Worm (Caenorhabditis elegans) whole organism, L1 larva: ENCODE data around the gene ZK673.11.

Experiments used
- C04F5.9 ChIP-seq: sonication (generic microtip); optimal IDR thresholded peaks from 2 replicates; lab custom pipeline; 2016; ENCODE audit warnings: missing genetic modification characterization, missing compliant biosample characterization
- alr-1 ChIP-seq: fragments of 200-800 bp; sonication (Bioruptor generic); optimal IDR thresholded peaks from 2 replicates; lab custom pipeline; 2018; ENCODE audit warnings: borderline replicate concordance, mild to moderate bottlenecking, missing genetic modification characterization, missing compliant biosample characterization
- aly-2 ChIP-seq: fragments of 150-350 bp; optimal IDR thresholded peaks from 2 replicates; lab custom pipeline; 2014; ENCODE audit warnings: missing biosample characterization, missing genetic modification characterization
- blmp-1 ChIP-seq: fragments of 150-350 bp; optimal IDR thresholded peaks from 2 replicates; lab custom pipeline; 2014; ENCODE audit warnings: missing biosample characterization, missing genetic modification characterization
- ceh-88 ChIP-seq: fragments of 200-800 bp; sonication (Bioruptor generic); IDR thresholded peaks from 2 replicates; pipeline ENCODE4 v1.3.6; 2022; ENCODE audit warnings: missing genetic modification characterization, missing compliant biosample characterization
- ceh-90 ChIP-seq: sonication (generic microtip); optimal IDR thresholded peaks from 2 replicates; lab custom pipeline; 2016; ENCODE audit warnings: missing genetic modification characterization, missing compliant biosample characterization
- dpl-1 ChIP-seq, 3 experiments: fragments of 150-350 bp in 2 of 3; sonication (generic microtip) in 1 of 3; optimal IDR thresholded peaks; 2 replicates each; lab custom pipeline; 2014 to 2017; ENCODE audit warnings: missing biosample characterization in 3 of 3, missing genetic modification characterization in 3 of 3, missing genetic modification reagents in 3 of 3
- dsc-1 ChIP-seq: sonication (generic microtip); optimal IDR thresholded peaks from 2 replicates; lab custom pipeline; 2016; ENCODE audit warnings: mild to moderate bottlenecking, missing genetic modification characterization, missing compliant biosample characterization
- efl-1 ChIP-seq, 4 experiments: fragments of 150-350 bp; optimal IDR thresholded peaks in 3 of 4; peaks in 1 of 4; 1 replicate in 1 of 4; 2 replicates in 3 of 4; lab custom pipeline; 2014; ENCODE audit warnings: missing biosample characterization in 2 of 4, missing genetic modification characterization in 2 of 4, missing genetic modification reagents in 2 of 4
- egl-13 ChIP-seq: sonication (generic microtip); optimal IDR thresholded peaks from 2 replicates; lab custom pipeline; 2016; ENCODE audit warnings: missing genotype, missing genetic modification reagents, missing genetic modification characterization, missing compliant biosample characterization
- egl-27 ChIP-seq, 2 experiments: fragments of 150-350 bp in 1 of 2; sonication (generic microtip); optimal IDR thresholded peaks; 3 replicates each; lab custom pipeline; 2017 to 2018; ENCODE audit warnings: missing biosample characterization in 2 of 2, missing genetic modification characterization in 2 of 2, missing genetic modification reagents in 2 of 2
- elt-2 ChIP-seq: sonication (generic microtip); optimal IDR thresholded peaks from 2 replicates; lab custom pipeline; 2016; ENCODE audit warnings: missing genetic modification characterization, mild to moderate bottlenecking, inconsistent platforms, missing compliant biosample characterization, missing genetic modification reagents
- elt-3 ChIP-seq, 6 experiments: fragments of 150-350 bp in 1 of 6; sonication (generic microtip); optimal IDR thresholded peaks; 2 replicates each; lab custom pipeline; 2017 to 2018; ENCODE audit warnings: missing biosample characterization in 6 of 6, missing genetic modification characterization in 6 of 6, inconsistent platforms in 1 of 6
- fkh-10 ChIP-seq: sonication (generic microtip); optimal IDR thresholded peaks from 2 replicates; lab custom pipeline; 2017; ENCODE audit warnings: missing biosample characterization, missing genetic modification reagents, missing genetic modification characterization
- fkh-4 ChIP-seq: sonication (generic microtip); optimal IDR thresholded peaks from 2 replicates; lab custom pipeline; 2016; ENCODE audit warnings: missing compliant biosample characterization, missing genetic modification characterization, borderline replicate concordance
- hpl-2 ChIP-seq: fragments of 150-350 bp; optimal IDR thresholded peaks from 2 replicates; lab custom pipeline; 2014; ENCODE audit warnings: missing biosample characterization, missing genetic modification reagents, missing genetic modification characterization
- lin-14 ChIP-seq: fragments of 200-800 bp; sonication (Bioruptor generic); optimal IDR thresholded peaks from 2 replicates; lab custom pipeline; 2018; ENCODE audit warnings: mild to moderate bottlenecking, missing genetic modification characterization, moderate library complexity, missing compliant biosample characterization
- lin-15B ChIP-seq: fragments of 150-350 bp; sonication (generic microtip); optimal IDR thresholded peaks from 3 replicates; lab custom pipeline; 2014; ENCODE audit warnings: missing biosample characterization, missing genetic modification characterization
- nhr-11 ChIP-seq: fragments of 150-350 bp; optimal IDR thresholded peaks from 2 replicates; lab custom pipeline; 2014; ENCODE audit warnings: missing biosample characterization, missing genetic modification characterization
- nhr-12 ChIP-seq: sonication (generic microtip); optimal IDR thresholded peaks from 2 replicates; lab custom pipeline; 2017; ENCODE audit warnings: missing biosample characterization, missing genetic modification characterization
- nhr-19 ChIP-seq: fragments of 200-800 bp; sonication (Bioruptor generic); conservative IDR thresholded peaks from 2 replicates; pipeline ENCODE4 v1.3.6; 2022; ENCODE audit warnings: missing genetic modification characterization, missing compliant biosample characterization
- nhr-237 ChIP-seq: fragments of 150-350 bp; optimal IDR thresholded peaks from 2 replicates; lab custom pipeline; 2014; ENCODE audit warnings: missing biosample characterization, missing genetic modification characterization
- nhr-71 ChIP-seq: sonication (generic microtip); optimal IDR thresholded peaks from 2 replicates; lab custom pipeline; 2016; ENCODE audit warnings: mild to moderate bottlenecking, missing genetic modification characterization, moderate library complexity, missing compliant biosample characterization
- nhr-84 ChIP-seq: sonication (generic microtip); optimal IDR thresholded peaks from 2 replicates; lab custom pipeline; 2017; ENCODE audit warnings: missing biosample characterization, missing genetic modification characterization
- nhr-85 ChIP-seq: sonication (generic microtip); peaks from one replicate; lab custom pipeline; 2016; ENCODE audit warnings: missing genetic modification characterization, inconsistent platforms, missing compliant biosample characterization
- nhr-90 ChIP-seq: sonication (generic microtip); optimal IDR thresholded peaks from 2 replicates; lab custom pipeline; 2016; ENCODE audit warnings: mild to moderate bottlenecking, missing genetic modification characterization, missing compliant biosample characterization; ENCODE audit not compliant: poor library complexity
- snu-23 ChIP-seq: sonication (generic microtip); optimal IDR thresholded peaks from 2 replicates; lab custom pipeline; 2016; ENCODE audit warnings: missing genetic modification characterization, missing compliant biosample characterization
- sptf-1 ChIP-seq: fragments of 150-350 bp; optimal IDR thresholded peaks from 2 replicates; lab custom pipeline; 2014; ENCODE audit warnings: missing biosample characterization, missing genetic modification characterization
- swsn-7 ChIP-seq: sonication (generic microtip); optimal IDR thresholded peaks from 2 replicates; lab custom pipeline; 2016; ENCODE audit warnings: missing genetic modification characterization, missing compliant biosample characterization
- unc-62 ChIP-seq: fragments of 150-350 bp; optimal IDR thresholded peaks from 2 replicates; lab custom pipeline; 2014; ENCODE audit warnings: missing biosample characterization, missing genetic modification reagents, missing genetic modification characterization
- vab-15 ChIP-seq: sonication (generic microtip); optimal IDR thresholded peaks from 2 replicates; lab custom pipeline; 2017; ENCODE audit warnings: missing genotype, mild to moderate bottlenecking, missing genetic modification characterization, missing compliant biosample characterization
- ztf-11 ChIP-seq, 2 experiments: sonication (generic microtip); optimal IDR thresholded peaks; 2 replicates each; lab custom pipeline; 2016 to 2017; ENCODE audit warnings: missing genetic modification characterization in 2 of 2, missing biosample characterization in 1 of 2, missing compliant biosample characterization in 1 of 2

ZK673.11 gene

DNA sequence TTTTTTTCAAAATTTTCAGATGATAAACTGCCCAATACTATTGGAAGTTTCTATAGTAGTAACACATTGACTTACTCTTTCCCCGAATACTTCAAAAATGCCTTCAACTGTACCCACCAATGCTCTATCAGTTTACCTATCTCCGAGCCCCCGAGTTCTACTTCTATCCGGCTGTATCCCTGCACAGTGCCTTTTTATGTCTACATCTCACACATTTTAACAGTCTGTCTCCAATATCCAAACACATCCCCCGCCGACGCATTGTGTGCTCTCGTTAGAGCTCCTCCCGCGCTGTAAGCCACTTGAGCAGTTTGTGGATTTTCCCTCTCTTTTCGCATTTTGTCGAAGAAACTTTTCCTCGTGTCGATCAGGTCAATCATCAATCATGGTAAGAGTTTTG is 9.5 kb downstream of the ZK673.11 start, which contains the start of gene tnc-2:
tnc-2 (plus strand) TSS at position 301 of the 400 bp plus-strand sequence.
- TF ChIP-seq elt-3 (tag; optimal IDR thresholded peaks at IDR 0.05; lab: Kevin White, UChicago) (no peak), egl-27 (tag; optimal IDR thresholded peaks at IDR 0.05; lab: Kevin White, UChicago) (no peak), lin-14 (GFP tag; lab: Kevin White, UChicago) (no peak), efl-1 (optimal IDR thresholded peaks at IDR 0.05; lab: Kevin White, UChicago) (no peak), efl-1 (GFP tag; optimal IDR thresholded peaks at IDR 0.05 in 1 of 2; lab: Kevin White, UChicago) (peak in 1 of 2 experiments; percentile 51), elt-2 (tag; lab: Kevin White, UChicago) (no peak)

DNA sequence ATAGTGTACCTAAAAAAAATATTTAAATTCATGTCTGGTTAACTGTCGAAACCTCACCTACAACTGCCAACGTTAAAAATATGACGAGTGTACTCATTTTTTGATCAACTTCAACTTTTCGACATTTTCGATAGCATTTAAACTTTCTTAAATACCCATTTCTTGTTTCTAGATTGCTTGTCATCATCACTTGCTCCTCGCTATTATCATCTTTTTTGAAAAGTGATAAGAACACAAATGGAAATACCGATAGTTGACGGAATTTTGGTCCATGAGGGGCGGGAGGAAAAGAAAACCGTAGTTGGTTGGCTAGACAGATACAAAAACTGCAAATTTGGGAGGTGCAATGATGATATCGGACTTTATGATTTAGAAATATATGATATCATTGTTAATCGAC is 13.1 kb downstream of the ZK673.11 start, which contains the start of gene clec-143:
clec-143 (minus strand) TSS at position 139 of the 400 bp plus-strand sequence.
- TF ChIP-seq nhr-11 (tag; lab: Kevin White, UChicago) (no peak), nhr-19 (GFP tag; lab: Robert Waterston, UW) (no peak), elt-2 (tag; lab: Kevin White, UChicago) (peak; percentile 57)

DNA sequence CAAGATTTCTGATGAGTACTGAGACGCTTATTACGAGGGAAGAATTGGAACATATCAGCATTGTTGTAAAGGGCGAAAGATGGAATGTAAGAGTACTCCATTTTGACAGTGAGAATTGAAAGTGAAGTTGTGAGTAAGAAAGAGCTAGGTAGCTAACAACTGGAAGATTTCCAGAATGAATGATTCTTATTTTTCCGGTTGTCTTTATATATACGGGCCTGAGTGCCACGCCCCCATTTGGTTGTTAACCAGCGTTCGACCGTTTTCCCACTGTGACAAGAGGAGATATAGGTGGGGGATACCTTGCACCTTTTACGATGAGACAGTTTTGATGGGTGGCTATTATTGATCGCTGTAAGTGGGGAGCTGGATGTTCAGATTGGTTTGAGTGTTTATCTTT is 14.2 kb downstream of the ZK673.11 start, which contains the start of gene ZK666.1:
ZK666.1 (minus strand) TSS at position 101 of the 400 bp plus-strand sequence.
- TF ChIP-seq dpl-1 (GFP tag; optimal IDR thresholded peaks at IDR 0.05; lab: Kevin White, UChicago) (no peak), nhr-11 (tag; lab: Kevin White, UChicago) (no peak), unc-62 (GFP tag; lab: Kevin White, UChicago) (no peak), nhr-85 (tag; lab: Kevin White, UChicago) (no peak), sptf-1 (no peak), nhr-84 (no peak), lin-14 (GFP tag; lab: Kevin White, UChicago) (no peak), nhr-237 (tag; lab: Kevin White, UChicago) (no peak), elt-3 (tag; optimal IDR thresholded peaks at IDR 0.05; lab: Kevin White, UChicago) (no peak)
- TF ChIP-seq, all 84 proteins: peak for 0

- TF ChIP-seq nhr-237 (tag; lab: Kevin White, UChicago) (no peak), fkh-4 (tag; lab: Kevin White, UChicago) (no peak)
These were observed 14.7 kb downstream of the ZK673.11 start, which contains the start of gene ZK666.2 for ce11 chrII:10471790-10472189. TSS of gene ZK666.2 (minus strand) at chrII:10471890.

DNA sequence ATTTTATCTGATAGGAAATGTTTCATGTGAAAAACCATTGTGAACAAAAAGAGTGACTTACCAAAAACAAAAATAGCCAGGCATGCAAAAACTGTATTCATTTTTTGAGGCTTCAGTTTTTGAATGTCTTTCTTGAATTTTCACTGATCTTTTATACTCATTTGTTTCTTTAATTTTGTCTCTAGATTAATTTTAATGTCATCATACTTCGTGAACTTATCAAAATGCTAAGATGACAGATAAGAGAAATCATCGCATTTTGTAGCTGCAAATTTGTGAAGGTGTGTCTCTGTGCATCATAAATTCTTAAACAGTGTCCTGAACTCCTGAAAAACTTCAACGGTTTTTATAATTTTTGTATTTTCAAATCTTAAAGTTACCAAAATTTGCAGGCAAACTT is 19.0 kb downstream of the ZK673.11 start, which contains the start of gene clec-58:
clec-58 (minus strand) TSS at position 101 of the 400 bp plus-strand sequence.
- TF ChIP-seq snu-23 (GFP tag; lab: Kevin White, UChicago): no peak
- TF ChIP-seq efl-1 (optimal IDR thresholded peaks at IDR 0.05; lab: Kevin White, UChicago): no peak
- TF ChIP-seq efl-1 (GFP tag; optimal IDR thresholded peaks at IDR 0.05 in 1 of 2; lab: Kevin White, UChicago): peak in 1 of 2 experiments; percentile 47

DNA sequence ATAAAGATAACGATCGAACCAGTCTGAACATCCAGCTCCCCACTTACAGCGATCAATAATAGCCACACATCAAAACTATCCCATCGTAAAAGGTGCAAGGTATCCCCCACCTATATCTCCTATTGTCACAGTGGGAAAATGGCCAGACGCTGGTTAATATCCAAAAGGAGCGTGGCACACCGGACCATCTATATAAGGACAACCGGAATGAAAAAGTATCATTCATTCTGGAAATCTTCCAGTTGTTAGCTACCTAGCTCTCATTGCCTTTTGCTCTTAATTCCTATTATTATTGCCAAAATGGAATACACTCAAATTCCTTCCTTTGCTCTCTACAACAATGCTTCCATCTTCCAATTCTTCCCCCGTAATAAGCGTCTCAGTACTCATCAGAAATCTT is 19.9 kb downstream of the ZK673.11 start, which contains the start of gene ZK666.4:
ZK666.4 (plus strand) TSS at position 301 of the 400 bp plus-strand sequence.
- TF ChIP-seq swsn-7: no peak
- no peak for TF ChIP-seq blmp-1 (tag; lab: Kevin White, UChicago)
- no peak for TF ChIP-seq hpl-2 (GFP tag; lab: Kevin White, UChicago)
- TF ChIP-seq C04F5.9 (tag; lab: Kevin White, UChicago): no peak
- no peak for TF ChIP-seq nhr-19 (GFP tag; lab: Robert Waterston, UW)
- no peak for TF ChIP-seq nhr-12 (tag; lab: Kevin White, UChicago)
- no peak for TF ChIP-seq alr-1 (tag; lab: Kevin White, UChicago)
- TF ChIP-seq dsc-1 (tag; lab: Kevin White, UChicago): no peak
- no peak for TF ChIP-seq ztf-11 (tag; optimal IDR thresholded peaks at IDR 0.05; lab: Kevin White, UChicago)

ce11 chrII:10479348-10479747 is 22.3 kb downstream of the ZK673.11 start, which contains the start of gene clec-59:
TSS of gene clec-59 (minus strand) at chrII:10479448.
- TF ChIP-seq ceh-90 (tag; lab: Kevin White, UChicago): no peak
- TF ChIP-seq vab-15: no peak
- TF ChIP-seq fkh-10 (GFP tag; lab: Kevin White, UChicago): no peak
- no peak for TF ChIP-seq egl-13 (tag; lab: Kevin White, UChicago)
- no peak for TF ChIP-seq lin-15B (tag; lab: Kevin White, UChicago)
- no peak for TF ChIP-seq aly-2 (tag; lab: Kevin White, UChicago)
- no peak for TF ChIP-seq nhr-84
- no peak for TF ChIP-seq nhr-71 (tag; lab: Kevin White, UChicago)
- TF ChIP-seq nhr-90 (tag; lab: Kevin White, UChicago): no peak
- no peak for TF ChIP-seq ceh-88
- TF ChIP-seq, all 84 proteins: peak for 0
